Fruit fly (Drosophila melanogaster) whole organism, embryonic: ENCODE results near the gene Cyt-b5-r.
A peak's percentile ranks its signal among the peaks of the same experiment; 100 is the strongest.

Experiments used
- Ada2b ChIP-seq: fragments of 200-800 bp; sonication (Bioruptor generic); IDR thresholded peaks from 2 replicates; pipeline ENCODE4 v1.3.6; 2022; ENCODE audit warnings: missing biosample characterization, missing genetic modification characterization
- Atf6 ChIP-seq: fragments of 200-800 bp; sonication (Bioruptor generic); IDR thresholded peaks from 2 replicates; pipeline ENCODE4 v1.3.6; 2022; ENCODE audit warnings: missing biosample characterization, missing genetic modification characterization
- CG11504 ChIP-seq: fragments of 200-800 bp; sonication (Bioruptor generic); optimal IDR thresholded peaks from 3 replicates; lab custom pipeline; 2019; ENCODE audit warnings: missing biosample characterization, mild to moderate bottlenecking, missing genetic modification characterization, moderate library complexity
- CG11723 ChIP-seq: fragments of 200-800 bp; sonication (Bioruptor generic); optimal IDR thresholded peaks from 2 replicates; lab custom pipeline; 2017; ENCODE audit warnings: missing biosample characterization, mild to moderate bottlenecking, missing genetic modification characterization
- CG15011 ChIP-seq: fragments of 200-800 bp; sonication (Bioruptor generic); optimal IDR thresholded peaks from 3 replicates; lab custom pipeline; 2018; ENCODE audit warnings: missing biosample characterization, mild to moderate bottlenecking, missing genetic modification characterization
- CG17568 ChIP-seq: fragments of 200-800 bp; sonication (Bioruptor generic); optimal IDR thresholded peaks from 2 replicates; lab custom pipeline; 2018; ENCODE audit warnings: missing biosample characterization, mild to moderate bottlenecking, missing genetic modification characterization, moderate library complexity
- CG17912 ChIP-seq: fragments of 200-800 bp; sonication (Bioruptor generic); optimal IDR thresholded peaks from 2 replicates; lab custom pipeline; 2018; ENCODE audit warnings: missing biosample characterization, mild to moderate bottlenecking, missing genetic modification characterization
- CG30020 ChIP-seq: fragments of 200-800 bp; optimal IDR thresholded peaks from 2 replicates; lab custom pipeline; 2019; ENCODE audit warnings: missing biosample characterization, mild to moderate bottlenecking, missing genetic modification characterization, moderate library complexity
- CG32772 ChIP-seq: fragments of 200-800 bp; sonication (Bioruptor generic); IDR thresholded peaks from 2 replicates; pipeline ENCODE4 v1.3.6; 2022; ENCODE audit warnings: missing biosample characterization, missing genetic modification characterization
- CG33213 ChIP-seq: fragments of 200-800 bp; sonication (Bioruptor generic); optimal IDR thresholded peaks from 3 replicates; lab custom pipeline; 2016; ENCODE audit warnings: missing biosample characterization, missing genetic modification characterization
- CG33557 ChIP-seq: fragments of 200-800 bp; sonication (Bioruptor generic); optimal IDR thresholded peaks from 2 replicates; lab custom pipeline; 2019; ENCODE audit warnings: missing biosample characterization, mild to moderate bottlenecking, missing genetic modification characterization, moderate library complexity
- CG34224 ChIP-seq: fragments of 200-800 bp; sonication (Bioruptor generic); IDR thresholded peaks from 3 replicates; pipeline ENCODE4 v1.3.6; 2022; ENCODE audit warnings: missing biosample characterization, missing genetic modification characterization; ENCODE audit not compliant: partially characterized antibody
- CG3726 ChIP-seq: fragments of 200-800 bp; sonication (Bioruptor generic); IDR thresholded peaks from 3 replicates; pipeline ENCODE4, ENCODE4 v1.3.6; 2022; ENCODE audit warnings: missing biosample characterization, missing genetic modification characterization
- CG3838 ChIP-seq: fragments of 200-800 bp; sonication (Bioruptor generic); optimal IDR thresholded peaks from 3 replicates; lab custom pipeline; 2016; ENCODE audit warnings: missing biosample characterization, missing genetic modification characterization
- CG4820 ChIP-seq: fragments of 200-800 bp; sonication (Bioruptor generic); optimal IDR thresholded peaks from 3 replicates; lab custom pipeline; 2016; ENCODE audit warnings: missing biosample characterization, missing genetic modification characterization
- CG4854 ChIP-seq: fragments of 200-800 bp; sonication (Bioruptor generic); optimal IDR thresholded peaks from 2 replicates; lab custom pipeline; 2016; ENCODE audit warnings: missing biosample characterization, missing genetic modification characterization, inconsistent platforms
- CG8478 ChIP-seq: fragments of >200 bp; optimal IDR thresholded peaks from 2 replicates; lab custom pipeline; 2018
- CG8765 ChIP-seq: fragments of 200-800 bp; sonication (Bioruptor generic); IDR thresholded peaks from 2 replicates; pipeline ENCODE4 v1.3.6; 2022; ENCODE audit warnings: missing biosample characterization, missing genetic modification characterization
- CG8944 ChIP-seq: fragments of 200-800 bp; sonication (Bioruptor generic); optimal IDR thresholded peaks from 3 replicates; lab custom pipeline; 2016; ENCODE audit warnings: missing biosample characterization, missing genetic modification characterization
- CG9876 ChIP-seq: fragments of 200-800 bp; sonication (Bioruptor generic); optimal IDR thresholded peaks from 2 replicates; lab custom pipeline; 2016; ENCODE audit warnings: missing biosample characterization, missing genetic modification characterization
- Dip2 ChIP-seq: fragments of 200-800 bp; sonication (Bioruptor generic); IDR thresholded peaks from 2 replicates; pipeline ENCODE4 v1.3.6; 2022; ENCODE audit warnings: missing biosample characterization, missing genetic modification characterization
- Dp ChIP-seq: fragments of 200-800 bp; sonication (Bioruptor generic); optimal IDR thresholded peaks from 2 replicates; lab custom pipeline; 2018; ENCODE audit warnings: missing biosample characterization, mild to moderate bottlenecking, missing genetic modification characterization, moderate library complexity
- E2f2 ChIP-seq: fragments of 200-800 bp; sonication (Bioruptor generic); IDR thresholded peaks from 2 replicates; pipeline ENCODE4 v1.3.6; 2022; ENCODE audit warnings: missing biosample characterization, missing genetic modification characterization
- Elba2 ChIP-seq: fragments of 200-800 bp; sonication (Bioruptor generic); optimal IDR thresholded peaks from 3 replicates; lab custom pipeline; 2016; ENCODE audit warnings: missing biosample characterization, missing genetic modification characterization
- Hr51 ChIP-seq, 2 experiments: fragments of 200-800 bp; sonication (Bioruptor generic); optimal IDR thresholded peaks; 2 replicates in 1 of 2; 3 replicates in 1 of 2; lab custom pipeline; 2016 to 2018; ENCODE audit warnings: missing biosample characterization in 2 of 2, missing genetic modification characterization in 2 of 2, mild to moderate bottlenecking in 1 of 2, moderate library complexity in 1 of 2
- MTF-1 ChIP-seq: fragments of 200-800 bp; sonication (Bioruptor generic); optimal IDR thresholded peaks from 2 replicates; lab custom pipeline; 2018; ENCODE audit warnings: missing biosample characterization, mild to moderate bottlenecking, missing genetic modification characterization, borderline replicate concordance
- NC2α ChIP-seq: fragments of 200-800 bp; sonication (Bioruptor generic); optimal IDR thresholded peaks from 2 replicates; lab custom pipeline; 2016; ENCODE audit warnings: missing biosample characterization, missing genetic modification characterization
- NC2β ChIP-seq: fragments of 200-800 bp; sonication (Bioruptor generic); optimal IDR thresholded peaks from 2 replicates; lab custom pipeline; 2016; ENCODE audit warnings: missing biosample characterization, missing genetic modification characterization
- NK7.1 ChIP-seq: fragments of 200-800 bp; sonication (Bioruptor generic); optimal IDR thresholded peaks from 3 replicates; lab custom pipeline; 2016; ENCODE audit warnings: missing biosample characterization, missing genetic modification characterization
- Poxn ChIP-seq: fragments of 200-800 bp; sonication (Bioruptor generic); IDR thresholded peaks from 2 replicates; pipeline ENCODE4 v1.3.6; 2022; ENCODE audit warnings: missing biosample characterization, missing genetic modification characterization
- Usf ChIP-seq: fragments of 200-800 bp; sonication (Bioruptor generic); optimal IDR thresholded peaks from 2 replicates; lab custom pipeline; 2017; ENCODE audit warnings: missing genotype, missing biosample characterization, missing genetic modification characterization
- YL-1 ChIP-seq: fragments of 200-800 bp; sonication (Bioruptor generic); optimal IDR thresholded peaks from 3 replicates; lab custom pipeline; 2017; ENCODE audit warnings: missing biosample characterization, mild to moderate bottlenecking, missing genetic modification characterization
- chm ChIP-seq: fragments of 200-800 bp; sonication (Bioruptor generic); IDR thresholded peaks from 2 replicates; pipeline ENCODE4 v1.3.6; 2022; ENCODE audit warnings: missing biosample characterization, missing genetic modification characterization
- dati ChIP-seq: fragments of 200-800 bp; sonication (Bioruptor generic); IDR thresholded peaks from 2 replicates; pipeline ENCODE4 v1.3.6; 2022; ENCODE audit warnings: missing biosample characterization, missing genetic modification characterization
- fd102C ChIP-seq: fragments of 200-800 bp; sonication (Bioruptor generic); optimal IDR thresholded peaks from 2 replicates; lab custom pipeline; 2018; ENCODE audit warnings: missing biosample characterization, mild to moderate bottlenecking, missing genetic modification characterization, moderate library complexity
- gcm ChIP-seq: fragments of 200-800 bp; sonication (Bioruptor generic); optimal IDR thresholded peaks from 2 replicates; lab custom pipeline; 2019; ENCODE audit warnings: missing biosample characterization, mild to moderate bottlenecking, missing genetic modification characterization, moderate library complexity
- kay ChIP-seq: fragments of 200-800 bp; sonication (Bioruptor generic); optimal IDR thresholded peaks from 2 replicates; lab custom pipeline; 2016; ENCODE audit warnings: missing biosample characterization, missing genetic modification characterization
- lmd ChIP-seq: fragments of 200-800 bp; sonication (Bioruptor generic); IDR thresholded peaks from 2 replicates; pipeline ENCODE4 v1.3.6; 2022; ENCODE audit warnings: missing biosample characterization, missing genetic modification characterization
- lov ChIP-seq, 2 experiments: fragments of 200-800 bp in 1 of 2; fragments of >200 bp in 1 of 2; sonication (Bioruptor generic) in 1 of 2; IDR thresholded peaks in 1 of 2; optimal IDR thresholded peaks in 1 of 2; 2 replicates in 1 of 2; 3 replicates in 1 of 2; pipeline versions ENCODE4 v1.3.6 to Lab custom; 2017 to 2022; ENCODE audit warnings: missing biosample characterization in 1 of 2, missing genetic modification characterization in 1 of 2
- mld ChIP-seq: fragments of 200-800 bp; sonication (Bioruptor generic); IDR thresholded peaks from 3 replicates; pipeline ENCODE4 v1.3.6; 2022; ENCODE audit warnings: missing biosample characterization, missing genetic modification characterization; ENCODE audit not compliant: partially characterized antibody
- nerfin-1 ChIP-seq: fragments of 200-800 bp; sonication (Bioruptor generic); optimal IDR thresholded peaks from 3 replicates; lab custom pipeline; 2019; ENCODE audit warnings: missing biosample characterization, mild to moderate bottlenecking, missing genetic modification characterization, moderate library complexity
- pnt ChIP-seq: fragments of 200-800 bp; sonication (Bioruptor generic); optimal IDR thresholded peaks from 3 replicates; lab custom pipeline; 2016; ENCODE audit warnings: missing biosample characterization, missing genetic modification characterization
- pum ChIP-seq: fragments of 200-800 bp; sonication (Bioruptor generic); optimal IDR thresholded peaks from 2 replicates; lab custom pipeline; 2016; ENCODE audit warnings: missing biosample characterization, missing genetic modification characterization
- salm ChIP-seq: fragments of 200-800 bp; sonication (Bioruptor generic); optimal IDR thresholded peaks from 2 replicates; lab custom pipeline; 2018; ENCODE audit warnings: missing biosample characterization, mild to moderate bottlenecking, missing genetic modification characterization
- slp2 ChIP-seq: fragments of 200-800 bp; sonication (Bioruptor generic); optimal IDR thresholded peaks from 2 replicates; lab custom pipeline; 2016; ENCODE audit warnings: missing biosample characterization, missing genetic modification characterization
- tap ChIP-seq: fragments of 200-800 bp; optimal IDR thresholded peaks from 3 replicates; lab custom pipeline; 2019; ENCODE audit warnings: missing biosample characterization, mild to moderate bottlenecking, missing genetic modification characterization, moderate library complexity
- tup ChIP-seq: fragments of 200-800 bp; sonication (Bioruptor generic); optimal IDR thresholded peaks from 2 replicates; lab custom pipeline; 2016; ENCODE audit warnings: missing biosample characterization, mild to moderate bottlenecking, missing genetic modification characterization, moderate library complexity
- wek ChIP-seq: fragments of 200-800 bp; sonication (Bioruptor generic); optimal IDR thresholded peaks from 3 replicates; lab custom pipeline; 2018; ENCODE audit warnings: missing biosample characterization, mild to moderate bottlenecking, missing genetic modification characterization, moderate library complexity
- zen ChIP-seq: fragments of 200-800 bp; sonication (Bioruptor generic); optimal IDR thresholded peaks from 3 replicates; lab custom pipeline; 2018; ENCODE audit warnings: missing biosample characterization, mild to moderate bottlenecking, missing genetic modification characterization, moderate library complexity
- zfh1 ChIP-seq: fragments of 200-800 bp; sonication (Bioruptor generic); IDR thresholded peaks from 3 replicates; pipeline ENCODE4 v1.3.6; 2022; ENCODE audit warnings: missing biosample characterization, missing genetic modification characterization

Gene Cyt-b5-r

DNA sequence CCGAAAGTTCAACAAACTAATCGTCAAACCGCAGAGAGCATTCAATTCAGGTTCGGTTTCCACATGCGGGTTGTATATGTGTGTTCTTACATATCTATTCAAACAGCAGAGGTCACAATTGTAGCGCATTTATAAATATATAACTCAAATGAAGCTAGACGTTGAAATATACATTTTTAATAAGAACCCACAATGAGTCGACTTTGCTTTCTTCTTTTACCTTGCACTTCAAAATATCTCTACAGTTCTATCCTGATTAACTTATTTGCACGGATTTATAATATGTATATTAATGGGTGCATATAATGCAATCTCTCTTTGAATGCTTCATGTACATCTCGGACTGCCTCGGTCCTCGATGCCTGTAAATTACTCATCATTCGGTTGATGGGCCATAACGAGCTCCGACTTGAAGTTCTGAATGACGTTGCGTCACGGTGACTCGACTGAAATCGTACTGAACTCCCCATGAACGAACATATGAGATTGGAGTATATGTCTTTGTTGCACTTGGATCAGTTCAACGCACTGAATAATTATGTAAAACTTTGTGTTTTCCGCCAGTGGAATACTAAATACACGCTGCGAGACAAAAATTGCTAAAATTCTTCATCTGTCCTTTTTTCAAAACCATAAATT is 27.9 kb upstream of the Cyt-b5-r start (continued):
- TF ChIP-seq tup (GFP tag; lab: Kevin White, UChicago): no peak
- no peak for TF ChIP-seq CG8765 (GFP tag; lab: Robert Waterston, UW)
- TF ChIP-seq NK7.1 (GFP tag; lab: Kevin White, UChicago): no peak
- TF ChIP-seq wek (GFP tag; lab: Kevin White, UChicago): no peak
- TF ChIP-seq zen (tag; lab: Kevin White, UChicago): no peak
- no peak for TF ChIP-seq E2f2 (GFP tag; lab: Robert Waterston, UW)
- TF ChIP-seq CG30020 (tag; lab: Kevin White, UChicago): no peak
- TF ChIP-seq CG3726 (GFP tag; lab: Robert Waterston, UW): no peak
- TF ChIP-seq CG33557: no peak
- TF ChIP-seq CG8478 (lab: Kevin White, UChicago): no peak
- TF ChIP-seq CG33213: no peak
- TF ChIP-seq Hr51 (GFP tag; optimal IDR thresholded peaks at IDR 0.05; lab: Kevin White, UChicago): peak in 1 of 2 experiments; percentile 14
- no peak for TF ChIP-seq fd102C
- TF ChIP-seq gcm: peak; percentile 86
- TF ChIP-seq CG15011 (GFP tag; lab: Kevin White, UChicago): no peak
- no peak for TF ChIP-seq CG11723 (GFP tag; lab: Kevin White, UChicago)
- TF ChIP-seq NC2α (GFP tag; lab: Kevin White, UChicago): no peak
- peak; percentile 43 for TF ChIP-seq CG11504 (tag; lab: Kevin White, UChicago)
- no peak for TF ChIP-seq Usf
- no peak for TF ChIP-seq Elba2 (GFP tag; lab: Kevin White, UChicago)
- no peak for TF ChIP-seq CG4854 (GFP tag; lab: Kevin White, UChicago)
- TF ChIP-seq CG9876 (GFP tag; lab: Kevin White, UChicago): no peak
- no peak for TF ChIP-seq MTF-1
- TF ChIP-seq Dip2 (GFP tag; lab: Robert Waterston, UW): no peak
- TF ChIP-seq CG3838 (GFP tag; lab: Kevin White, UChicago): no peak
- no peak for TF ChIP-seq CG8944 (GFP tag; lab: Kevin White, UChicago)
- TF ChIP-seq CG17568 (GFP tag; lab: Kevin White, UChicago): no peak
- TF ChIP-seq CG32772 (GFP tag; lab: Robert Waterston, UW): peak; percentile 35; the same call in 1 of the 2 replicates
- TF ChIP-seq tap (tag; lab: Kevin White, UChicago): no peak
- TF ChIP-seq CG17912: no peak
- no peak for TF ChIP-seq pnt (GFP tag; lab: Kevin White, UChicago)
- no peak for TF ChIP-seq Ada2b
- TF ChIP-seq chm (GFP tag; lab: Robert Waterston, UW): no peak
- TF ChIP-seq Poxn (GFP tag; lab: Robert Waterston, UW): no peak
- TF ChIP-seq lmd (GFP tag; lab: Robert Waterston, UW): no peak
- TF ChIP-seq CG4820 (GFP tag; lab: Kevin White, UChicago): no peak
- TF ChIP-seq CG34224 (GFP tag; lab: Robert Waterston, UW): no peak
- peak; percentile 25; the same call in 1 of the 2 replicates for TF ChIP-seq Atf6 (GFP tag; lab: Robert Waterston, UW)
- TF ChIP-seq slp2: no peak
- 0 out of 3 replicates have a peak, but pooled peaks have one; percentile 10 for TF ChIP-seq zfh1 (GFP tag; lab: Robert Waterston, UW)
- no peak for TF ChIP-seq Dp
- TF ChIP-seq salm (tag; lab: Kevin White, UChicago): peak; percentile 9
- TF ChIP-seq kay (GFP tag; lab: Kevin White, UChicago): peak; percentile 24
- no peak for TF ChIP-seq dati (GFP tag; lab: Robert Waterston, UW)
- TF ChIP-seq lov (optimal IDR thresholded peaks at IDR 0.05; lab: Kevin White, UChicago): no peak
- no peak for TF ChIP-seq lov (GFP tag; IDR thresholded peaks at IDR 0.05; lab: Robert Waterston, UW)
- TF ChIP-seq nerfin-1 (tag; lab: Kevin White, UChicago): peak; percentile 36
- no peak for TF ChIP-seq YL-1 (GFP tag; lab: Kevin White, UChicago)
- TF ChIP-seq NC2β (GFP tag; lab: Kevin White, UChicago): no peak
- TF ChIP-seq mld (GFP tag; lab: Robert Waterston, UW): no peak
- TF ChIP-seq pum (GFP tag; lab: Kevin White, UChicago): no peak
